Fruit fly (Drosophila melanogaster): ENCODE results near the gene CG11857.

The CG11857 gene

dm6 chr3R:25265589-25266201 is 7.0 kb downstream of the CG11857 start, which contains the start of the genes GlnRS and RIOK2 (continued):
- TF ChIP-seq btn (GFP tag; optimal IDR thresholded peaks at IDR 0.05), result no peak
- peak in 1 of 3 experiments; percentile 12 for TF ChIP-seq Stat92E (GFP tag; optimal IDR thresholded peaks at IDR 0.05)
- no peak for TF ChIP-seq CG16779 (GFP tag; IDR thresholded peaks at IDR 0.05)
- peak; percentile 69 for TF ChIP-seq phol (tag; optimal IDR thresholded peaks at IDR 0.05)
- no peak for TF ChIP-seq her (GFP tag; optimal IDR thresholded peaks at IDR 0.05)
- TF ChIP-seq dm (GFP tag; optimal IDR thresholded peaks at IDR 0.05), result peak; percentile 99
- TF ChIP-seq Usf (GFP tag; optimal IDR thresholded peaks at IDR 0.05), result no peak
- TF ChIP-seq Bteb2 (GFP tag; optimal IDR thresholded peaks at IDR 0.05), result no peak
- TF ChIP-seq CG33213 (GFP tag; optimal IDR thresholded peaks at IDR 0.05), result peak; percentile 54
- peak; percentile 100 for TF ChIP-seq chinmo (GFP tag; IDR thresholded peaks at IDR 0.05; ENCODE audit: partially characterized antibody)
- TF ChIP-seq Sry-δ (GFP tag; optimal IDR thresholded peaks at IDR 0.05), result peak; percentile 84
- peak in 1 of 2 experiments; percentile 41 for TF ChIP-seq Hr78 (GFP tag; optimal IDR thresholded peaks at IDR 0.05)
- TF ChIP-seq tgo (GFP tag; IDR thresholded peaks at IDR 0.05), result no peak
- TF ChIP-seq NC2β (GFP tag; optimal IDR thresholded peaks at IDR 0.05), result peak; percentile 45
- peak; percentile 68 for TF ChIP-seq kay (GFP tag; optimal IDR thresholded peaks at IDR 0.05)
- TF ChIP-seq Side (GFP tag; optimal IDR thresholded peaks at IDR 0.05), result peak; percentile 34
- peak; percentile 88 for TF ChIP-seq CG1024 (GFP tag; IDR thresholded peaks at IDR 0.05)
- TF ChIP-seq slbo (GFP tag; IDR thresholded peaks at IDR 0.05), result peak; percentile 43; the same call in 1 of the 2 replicates
- no peak for TF ChIP-seq insv (GFP tag; optimal IDR thresholded peaks at IDR 0.05)
- no peak for TF ChIP-seq CG18764 (GFP tag; optimal IDR thresholded peaks at IDR 0.05)
- TF ChIP-seq gsb-n (tag; optimal IDR thresholded peaks at IDR 0.05), result no peak
- TF ChIP-seq aop (GFP tag; IDR thresholded peaks at IDR 0.05), result no peak
- TF ChIP-seq CG3838 (GFP tag; optimal IDR thresholded peaks at IDR 0.05), result no peak
- TF ChIP-seq bigmax (GFP tag; optimal IDR thresholded peaks at IDR 0.05), result peak; percentile 55
- TF ChIP-seq CG13424 (tag; optimal IDR thresholded peaks at IDR 0.05), result peak; percentile 14
- peak; percentile 93 for TF ChIP-seq CG7963 (GFP tag; IDR thresholded peaks at IDR 0.05; ENCODE audit: partially characterized antibody)
- TF ChIP-seq HLH3B (GFP tag; IDR thresholded peaks at IDR 0.05), result no peak
- no peak for TF ChIP-seq CG2678 (tag; optimal IDR thresholded peaks at IDR 0.05)
- peak; percentile 87 for TF ChIP-seq CG2129 (GFP tag; IDR thresholded peaks at IDR 0.05; ENCODE audit: partially characterized antibody)
- no peak for TF ChIP-seq CG8924 (tag; optimal IDR thresholded peaks at IDR 0.05)
- peak; percentile 92 for TF ChIP-seq vnd (GFP tag; IDR thresholded peaks at IDR 0.05; ENCODE audit: partially characterized antibody)
- TF ChIP-seq Max (GFP tag; optimal IDR thresholded peaks at IDR 0.05), result peak; percentile 97
- TF ChIP-seq Atf3 (GFP tag; optimal IDR thresholded peaks at IDR 0.05), result peak; percentile 5
- no peak for TF ChIP-seq CG18262 (tag; optimal IDR thresholded peaks at IDR 0.05)
- peak; percentile 98 for TF ChIP-seq YL-1 (GFP tag; optimal IDR thresholded peaks at IDR 0.05)
- TF ChIP-seq kah (GFP tag; optimal IDR thresholded peaks at IDR 0.05), result peak; percentile 44
- TF ChIP-seq Lhr (GFP tag; optimal IDR thresholded peaks at IDR 0.05), result peak; percentile 64
- peak; percentile 91 for TF ChIP-seq mld (GFP tag; IDR thresholded peaks at IDR 0.05; ENCODE audit: partially characterized antibody)
- TF ChIP-seq sd (tag; optimal IDR thresholded peaks at IDR 0.05), result peak; percentile 66
- TF ChIP-seq CG2889 (GFP tag; IDR thresholded peaks at IDR 0.05), result no peak
- TF ChIP-seq bbx (GFP tag; IDR thresholded peaks at IDR 0.05; ENCODE audit: partially characterized antibody), result peak; percentile 96
- peak; percentile 93 for TF ChIP-seq sna (GFP tag; IDR thresholded peaks at IDR 0.05; ENCODE audit: partially characterized antibody)
- peak; percentile 92 for TF ChIP-seq tna (GFP tag; IDR thresholded peaks at IDR 0.05; ENCODE audit: partially characterized antibody)
- no peak for TF ChIP-seq CG17361 (GFP tag; IDR thresholded peaks at IDR 0.05)
- peak; percentile 77 for TF ChIP-seq CG17186 (GFP tag; optimal IDR thresholded peaks at IDR 0.05)
- TF ChIP-seq row (GFP tag; IDR thresholded peaks at IDR 0.05), result peak; percentile 74
- TF ChIP-seq sob (GFP tag; IDR thresholded peaks at IDR 0.05), result 0 out of 2 replicates have a peak, but pooled peaks have one; percentile 49
- no peak for TF ChIP-seq tio (GFP tag; optimal IDR thresholded peaks at IDR 0.05)
- peak; percentile 35 for TF ChIP-seq ERR (GFP tag; optimal IDR thresholded peaks at IDR 0.05)
